Worm (Caenorhabditis elegans) whole organism, L4 larva: ENCODE measurements around the gene dohh-1.
A peak's percentile ranks its signal among the peaks of the same experiment; 100 is the strongest.

ENCODE experiments used
- aha-1 ChIP-seq: fragments of 150-350 bp; peaks from one replicate; lab custom pipeline; 2014; ENCODE audit warnings: missing biosample characterization, missing genetic modification characterization
- ama-1 ChIP-seq: fragments of 150-350 bp; optimal IDR thresholded peaks from 2 replicates; lab custom pipeline; 2014; ENCODE audit warnings: inconsistent platforms, mixed read lengths
- arid-1 ChIP-seq: fragments of 200-800 bp; sonication (Bioruptor generic); conservative IDR thresholded peaks from 2 replicates; pipeline ENCODE4 v1.3.6; 2022; ENCODE audit warnings: missing genetic modification reagents, missing genetic modification characterization, missing compliant biosample characterization
- daf-12 ChIP-seq: fragments of 150-350 bp; optimal IDR thresholded peaks from 2 replicates; lab custom pipeline; 2014; ENCODE audit warnings: missing biosample characterization, missing genetic modification reagents, missing genetic modification characterization
- dmd-8 ChIP-seq: fragments of 200-800 bp; sonication (Bioruptor generic); IDR thresholded peaks from 2 replicates; pipeline ENCODE4 v1.3.6; 2022; ENCODE audit warnings: missing genetic modification characterization, missing compliant biosample characterization
- lim-7 ChIP-seq: fragments of 200-800 bp; sonication (Bioruptor generic); IDR thresholded peaks from 2 replicates; pipeline ENCODE4 v1.3.6; 2022; ENCODE audit warnings: missing genetic modification characterization, missing compliant biosample characterization
- madf-9 ChIP-seq: fragments of 200-800 bp; sonication (Bioruptor generic); conservative IDR thresholded peaks from 2 replicates; pipeline ENCODE4 v1.3.6; 2022; ENCODE audit warnings: missing genetic modification reagents, missing genetic modification characterization, missing compliant biosample characterization
- mdt-29 ChIP-seq: fragments of 200-800 bp; sonication (Bioruptor generic); IDR thresholded peaks from 2 replicates; pipeline ENCODE4 v1.3.6; 2022; ENCODE audit warnings: missing genetic modification reagents, missing genetic modification characterization, missing compliant biosample characterization
- nhr-11 ChIP-seq: fragments of 150-350 bp; optimal IDR thresholded peaks from 2 replicates; lab custom pipeline; 2014; ENCODE audit warnings: missing biosample characterization, missing genetic modification characterization
- nhr-6 ChIP-seq: fragments of 150-350 bp; optimal IDR thresholded peaks from 2 replicates; lab custom pipeline; 2014; ENCODE audit warnings: missing biosample characterization, missing genetic modification characterization
- pha-4 ChIP-seq, 2 experiments: fragments of 150-350 bp in 1 of 2; fragments of 200-800 bp in 1 of 2; sonication (Bioruptor generic) in 1 of 2; IDR thresholded peaks in 1 of 2; optimal IDR thresholded peaks in 1 of 2; 2 replicates each; pipeline versions ENCODE4 v1.3.6 to Lab custom; 2014 to 2022; ENCODE audit warnings: missing genetic modification characterization in 2 of 2, missing genetic modification reagents in 2 of 2, missing biosample characterization in 1 of 2, missing compliant biosample characterization in 1 of 2
- unc-62 ChIP-seq, 3 experiments: fragments of 150-350 bp in 1 of 3; sonication (generic microtip); optimal IDR thresholded peaks in 2 of 3; peaks in 1 of 3; 1 replicate in 1 of 3; 2 replicates in 2 of 3; lab custom pipeline; 2014 to 2017; ENCODE audit warnings: missing biosample characterization in 3 of 3, missing genetic modification characterization in 3 of 3, missing genetic modification reagents in 3 of 3, missing genotype in 1 of 3

DNA sequence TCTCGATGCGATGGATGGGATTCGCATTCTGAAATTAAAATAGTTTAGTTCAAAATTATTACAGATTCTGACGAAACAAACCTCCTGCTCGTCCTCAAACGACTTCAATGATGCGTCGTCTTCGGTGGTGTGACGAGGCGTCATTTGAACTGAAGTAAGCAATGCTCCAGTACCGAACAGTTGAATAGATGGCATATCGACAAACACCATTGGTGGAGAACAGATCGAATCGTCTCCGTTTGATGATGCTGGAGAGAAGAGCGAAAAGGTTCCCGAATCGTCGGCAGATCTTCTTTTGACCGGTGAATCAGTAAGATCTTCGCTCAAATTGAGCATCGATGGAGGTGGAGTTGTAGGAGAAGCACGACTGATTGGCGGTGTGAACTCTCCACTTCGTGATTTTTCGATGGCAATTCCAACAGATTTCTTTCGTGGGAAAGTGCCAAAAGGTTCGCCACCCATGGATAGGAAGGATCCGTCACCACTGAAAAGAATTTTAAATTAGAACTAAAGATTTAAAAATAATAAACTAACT lies 35.3 kb upstream of the dohh-1 start:
- peak in 1 of 2 experiments; percentile 74 for TF ChIP-seq unc-62 (GFP tag; optimal IDR thresholded peaks at IDR 0.05 in 1 of 2; lab: Kevin White, UChicago)
- no peak for TF ChIP-seq unc-62 (tag; optimal IDR thresholded peaks at IDR 0.05; lab: Kevin White, UChicago)
- TF ChIP-seq dmd-8 (GFP tag; lab: Robert Waterston, UW): no peak
- no peak for TF ChIP-seq daf-12 (tag; lab: Kevin White, UChicago)
- TF ChIP-seq madf-9 (GFP tag; lab: Robert Waterston, UW): no peak
- TF ChIP-seq pha-4 (GFP tag; IDR thresholded peaks at IDR 0.05; lab: Robert Waterston, UW): peak; percentile 56
- no peak for TF ChIP-seq pha-4 (tag; optimal IDR thresholded peaks at IDR 0.05; lab: Kevin White, UChicago)
- TF ChIP-seq ama-1 (lab: Kevin White, UChicago): no peak
- no peak for TF ChIP-seq nhr-11 (tag; lab: Kevin White, UChicago)
- no peak for TF ChIP-seq nhr-6 (tag; lab: Kevin White, UChicago)
- peak; percentile 94 for TF ChIP-seq aha-1
- no peak for TF ChIP-seq mdt-29 (GFP tag; lab: Robert Waterston, UW)
- peak; percentile 5; the same call in 1 of the 2 replicates for TF ChIP-seq arid-1 (GFP tag; lab: Robert Waterston, UW)
- TF ChIP-seq lim-7 (GFP tag; lab: Robert Waterston, UW): peak; percentile 2; the same call in 1 of the 2 replicates
